Fruit fly (Drosophila melanogaster) whole organism, embryonic: ENCODE results near the gene CG12609.

Experiments used
- Aef1 ChIP-seq: fragments of 200-800 bp; sonication (Bioruptor generic); IDR thresholded peaks from 3 replicates; pipeline ENCODE4 v1.3.6; 2022; ENCODE audit warnings: missing biosample characterization, missing genetic modification characterization
- B-H2 ChIP-seq: fragments of 200-800 bp; sonication (Bioruptor generic); optimal IDR thresholded peaks from 2 replicates; lab custom pipeline; 2018; ENCODE audit warnings: missing biosample characterization, mild to moderate bottlenecking, missing genetic modification characterization
- CG1024 ChIP-seq: fragments of 200-800 bp; sonication (Bioruptor generic); IDR thresholded peaks from 2 replicates; pipeline ENCODE4 v1.3.6; 2022; ENCODE audit warnings: missing biosample characterization, missing genetic modification characterization
- CG10462 ChIP-seq: fragments of 200-800 bp; sonication (Bioruptor generic); optimal IDR thresholded peaks from 2 replicates; lab custom pipeline; 2016; ENCODE audit warnings: missing biosample characterization, missing genetic modification characterization
- CG11504 ChIP-seq: fragments of 200-800 bp; sonication (Bioruptor generic); optimal IDR thresholded peaks from 3 replicates; lab custom pipeline; 2019; ENCODE audit warnings: missing biosample characterization, mild to moderate bottlenecking, missing genetic modification characterization, moderate library complexity
- CG12299 ChIP-seq: fragments of 200-800 bp; sonication (Bioruptor generic); optimal IDR thresholded peaks from 2 replicates; lab custom pipeline; 2018; ENCODE audit warnings: missing biosample characterization, mild to moderate bottlenecking, missing genetic modification characterization
- CG13296 ChIP-seq: fragments of 200-800 bp; sonication (Bioruptor generic); optimal IDR thresholded peaks from 3 replicates; lab custom pipeline; 2018; ENCODE audit warnings: missing biosample characterization, mild to moderate bottlenecking, missing genetic modification characterization
- CG13624 ChIP-seq: fragments of 200-800 bp; sonication (Bioruptor generic); optimal IDR thresholded peaks from 2 replicates; lab custom pipeline; 2016; ENCODE audit warnings: missing biosample characterization, missing genetic modification characterization
- CG15514 ChIP-seq: fragments of 200-800 bp; sonication (Bioruptor generic); optimal IDR thresholded peaks from 3 replicates; lab custom pipeline; 2017; ENCODE audit warnings: missing biosample characterization, missing genetic modification characterization, mild to moderate bottlenecking, moderate library complexity, missing genetic modification reagents
- CG1602 ChIP-seq: fragments of 200-800 bp; sonication (Bioruptor generic); optimal IDR thresholded peaks from 3 replicates; lab custom pipeline; 2016; ENCODE audit warnings: missing biosample characterization, missing genetic modification characterization
- CG2120 ChIP-seq: fragments of 200-800 bp; sonication (Bioruptor generic); optimal IDR thresholded peaks from 3 replicates; lab custom pipeline; 2016; ENCODE audit warnings: missing biosample characterization, missing genetic modification characterization
- CG3163 ChIP-seq: fragments of 200-800 bp; sonication (Bioruptor generic); optimal IDR thresholded peaks from 3 replicates; lab custom pipeline; 2016; ENCODE audit warnings: missing biosample characterization, missing genetic modification characterization
- CG32772 ChIP-seq: fragments of 200-800 bp; sonication (Bioruptor generic); IDR thresholded peaks from 2 replicates; pipeline ENCODE4 v1.3.6; 2022; ENCODE audit warnings: missing biosample characterization, missing genetic modification characterization
- CG4282 ChIP-seq: fragments of 200-800 bp; sonication (Bioruptor generic); optimal IDR thresholded peaks from 2 replicates; lab custom pipeline; 2016; ENCODE audit warnings: missing biosample characterization, missing genetic modification characterization
- CG4820 ChIP-seq: fragments of 200-800 bp; sonication (Bioruptor generic); optimal IDR thresholded peaks from 3 replicates; lab custom pipeline; 2016; ENCODE audit warnings: missing biosample characterization, missing genetic modification characterization
- CG6689 ChIP-seq: fragments of 200-800 bp; sonication (Bioruptor generic); IDR thresholded peaks from 2 replicates; pipeline ENCODE4 v1.3.6; 2022; ENCODE audit warnings: missing biosample characterization, missing genetic modification characterization
- CG6765 ChIP-seq: fragments of 200-800 bp; sonication (Bioruptor generic); optimal IDR thresholded peaks from 3 replicates; lab custom pipeline; 2017; ENCODE audit warnings: missing biosample characterization, mild to moderate bottlenecking, missing genetic modification characterization
- CG7963 ChIP-seq: fragments of 200-800 bp; sonication (Bioruptor generic); IDR thresholded peaks from 3 replicates; pipeline ENCODE4 v1.3.6; 2022; ENCODE audit warnings: missing biosample characterization, missing genetic modification characterization; ENCODE audit not compliant: partially characterized antibody
- CG8388 ChIP-seq: fragments of 200-800 bp; sonication (Bioruptor generic); optimal IDR thresholded peaks from 2 replicates; lab custom pipeline; 2019; ENCODE audit warnings: missing biosample characterization, mild to moderate bottlenecking, missing genetic modification characterization, moderate library complexity
- CG9876 ChIP-seq: fragments of 200-800 bp; sonication (Bioruptor generic); optimal IDR thresholded peaks from 2 replicates; lab custom pipeline; 2016; ENCODE audit warnings: missing biosample characterization, missing genetic modification characterization
- HHEX ChIP-seq: fragments of 200-800 bp; sonication (Bioruptor generic); optimal IDR thresholded peaks from 3 replicates; lab custom pipeline; 2017; ENCODE audit warnings: missing biosample characterization, mild to moderate bottlenecking, missing genetic modification characterization, missing genetic modification reagents
- HLH4C ChIP-seq: fragments of 200-800 bp; sonication (Bioruptor generic); IDR thresholded peaks from 3 replicates; pipeline ENCODE4 v1.3.6; 2022; ENCODE audit warnings: missing biosample characterization, missing genetic modification characterization; ENCODE audit not compliant: partially characterized antibody
- Hr78 ChIP-seq, 2 experiments: fragments of 200-800 bp in 1 of 2; fragments of >200 bp in 1 of 2; sonication (Bioruptor generic) in 1 of 2; optimal IDR thresholded peaks; 2 replicates each; lab custom pipeline; 2017 to 2019; ENCODE audit warnings: missing biosample characterization in 2 of 2, missing genetic modification characterization in 2 of 2, mild to moderate bottlenecking in 1 of 2, moderate library complexity in 1 of 2
- MTF-1 ChIP-seq: fragments of 200-800 bp; sonication (Bioruptor generic); optimal IDR thresholded peaks from 2 replicates; lab custom pipeline; 2018; ENCODE audit warnings: missing biosample characterization, mild to moderate bottlenecking, missing genetic modification characterization, borderline replicate concordance
- NFAT ChIP-seq: fragments of 200-800 bp; sonication (Bioruptor generic); IDR thresholded peaks from 2 replicates; pipeline ENCODE4 v1.3.6; 2022; ENCODE audit warnings: missing biosample characterization, missing genetic modification characterization
- Optix ChIP-seq: fragments of 200-800 bp; sonication (Bioruptor generic); IDR thresholded peaks from 3 replicates; pipeline ENCODE4 v1.3.6; 2022; ENCODE audit warnings: missing biosample characterization, missing genetic modification characterization
- Poxn ChIP-seq: fragments of 200-800 bp; sonication (Bioruptor generic); IDR thresholded peaks from 2 replicates; pipeline ENCODE4 v1.3.6; 2022; ENCODE audit warnings: missing biosample characterization, missing genetic modification characterization
- Sox100B ChIP-seq: fragments of 200-800 bp; sonication (Bioruptor generic); optimal IDR thresholded peaks from 3 replicates; lab custom pipeline; 2018; ENCODE audit warnings: missing biosample characterization, mild to moderate bottlenecking, missing genetic modification characterization
- Sry-β ChIP-seq: fragments of 200-800 bp; sonication (Bioruptor generic); optimal IDR thresholded peaks from 2 replicates; lab custom pipeline; 2018; ENCODE audit warnings: missing biosample characterization, mild to moderate bottlenecking, missing genetic modification characterization, moderate library complexity
- Usf ChIP-seq: fragments of 200-800 bp; sonication (Bioruptor generic); optimal IDR thresholded peaks from 2 replicates; lab custom pipeline; 2017; ENCODE audit warnings: missing genotype, missing biosample characterization, missing genetic modification characterization
- Xrp1 ChIP-seq: fragments of 200-800 bp; sonication (Bioruptor generic); IDR thresholded peaks from 2 replicates; pipeline ENCODE4 v1.3.6; 2022; ENCODE audit warnings: missing biosample characterization, missing genetic modification characterization
- ara ChIP-seq: fragments of 200-800 bp; sonication (Bioruptor generic); IDR thresholded peaks from 2 replicates; pipeline ENCODE4 v1.3.6; 2022; ENCODE audit warnings: missing biosample characterization, missing genetic modification characterization
- ase ChIP-seq: fragments of 200-800 bp; sonication (Bioruptor generic); IDR thresholded peaks from 3 replicates; pipeline ENCODE4 v1.3.6; 2022; ENCODE audit warnings: missing biosample characterization, missing genetic modification characterization
- bab2 ChIP-seq: fragments of 200-800 bp; sonication (Bioruptor generic); optimal IDR thresholded peaks from 2 replicates; lab custom pipeline; 2016; ENCODE audit warnings: missing biosample characterization, missing genetic modification characterization
- cad ChIP-seq: fragments of >200 bp; optimal IDR thresholded peaks from 2 replicates; lab custom pipeline; 2017; ENCODE audit warnings: missing biosample characterization, missing genetic modification characterization
- corto ChIP-seq: fragments of 200-800 bp; sonication (Bioruptor generic); optimal IDR thresholded peaks from 2 replicates; lab custom pipeline; 2016; ENCODE audit warnings: missing biosample characterization, mild to moderate bottlenecking, missing genetic modification characterization, moderate library complexity
- ewg ChIP-seq: fragments of 200-800 bp; sonication (Bioruptor generic); optimal IDR thresholded peaks from 3 replicates; lab custom pipeline; 2017; ENCODE audit warnings: mild to moderate bottlenecking, missing biosample characterization, missing genetic modification reagents, missing genetic modification characterization
- fd102C ChIP-seq: fragments of 200-800 bp; sonication (Bioruptor generic); optimal IDR thresholded peaks from 2 replicates; lab custom pipeline; 2018; ENCODE audit warnings: missing biosample characterization, mild to moderate bottlenecking, missing genetic modification characterization, moderate library complexity
- fd96Cb ChIP-seq: fragments of 200-800 bp; sonication (Bioruptor generic); optimal IDR thresholded peaks from 2 replicates; lab custom pipeline; 2018; ENCODE audit warnings: missing biosample characterization, mild to moderate bottlenecking, missing genetic modification characterization, moderate library complexity
- lov ChIP-seq, 2 experiments: fragments of 200-800 bp in 1 of 2; fragments of >200 bp in 1 of 2; sonication (Bioruptor generic) in 1 of 2; IDR thresholded peaks in 1 of 2; optimal IDR thresholded peaks in 1 of 2; 2 replicates in 1 of 2; 3 replicates in 1 of 2; pipeline versions ENCODE4 v1.3.6 to Lab custom; 2017 to 2022; ENCODE audit warnings: missing biosample characterization in 1 of 2, missing genetic modification characterization in 1 of 2
- nerfin-2 ChIP-seq: fragments of 200-800 bp; sonication (Bioruptor generic); IDR thresholded peaks from 2 replicates; pipeline ENCODE4 v1.3.6; 2022; ENCODE audit warnings: missing biosample characterization, missing genetic modification characterization; ENCODE audit not compliant: partially characterized antibody
- pros ChIP-seq: fragments of 200-800 bp; sonication (Bioruptor generic); optimal IDR thresholded peaks from 3 replicates; lab custom pipeline; 2019; ENCODE audit warnings: missing biosample characterization, mild to moderate bottlenecking, missing genetic modification characterization, moderate library complexity
- rib ChIP-seq: fragments of 200-800 bp; sonication (Bioruptor generic); IDR thresholded peaks from 2 replicates; pipeline ENCODE4 v1.3.6; 2022; ENCODE audit warnings: missing biosample characterization, missing genetic modification characterization
- sna ChIP-seq: fragments of 200-800 bp; sonication (Bioruptor generic); IDR thresholded peaks from 2 replicates; pipeline ENCODE4 v1.3.6; 2022; ENCODE audit warnings: missing biosample characterization, missing genetic modification characterization; ENCODE audit not compliant: partially characterized antibody
- tgo ChIP-seq: fragments of 200-800 bp; sonication (Bioruptor generic); IDR thresholded peaks from 3 replicates; pipeline ENCODE4 v1.3.6; 2022; ENCODE audit warnings: missing biosample characterization, missing genetic modification characterization
- wdn ChIP-seq: fragments of 200-800 bp; sonication (Bioruptor generic); IDR thresholded peaks from 2 replicates; pipeline ENCODE4 v1.3.6; 2022; ENCODE audit warnings: missing biosample characterization, missing genetic modification characterization
- yki ChIP-seq: fragments of >200 bp; optimal IDR thresholded peaks from 3 replicates; lab custom pipeline; 2018
- zf30C ChIP-seq: fragments of 200-800 bp; sonication (Bioruptor generic); optimal IDR thresholded peaks from 3 replicates; lab custom pipeline; 2018; ENCODE audit warnings: missing biosample characterization, mild to moderate bottlenecking, missing genetic modification characterization

Gene CG12609

DNA sequence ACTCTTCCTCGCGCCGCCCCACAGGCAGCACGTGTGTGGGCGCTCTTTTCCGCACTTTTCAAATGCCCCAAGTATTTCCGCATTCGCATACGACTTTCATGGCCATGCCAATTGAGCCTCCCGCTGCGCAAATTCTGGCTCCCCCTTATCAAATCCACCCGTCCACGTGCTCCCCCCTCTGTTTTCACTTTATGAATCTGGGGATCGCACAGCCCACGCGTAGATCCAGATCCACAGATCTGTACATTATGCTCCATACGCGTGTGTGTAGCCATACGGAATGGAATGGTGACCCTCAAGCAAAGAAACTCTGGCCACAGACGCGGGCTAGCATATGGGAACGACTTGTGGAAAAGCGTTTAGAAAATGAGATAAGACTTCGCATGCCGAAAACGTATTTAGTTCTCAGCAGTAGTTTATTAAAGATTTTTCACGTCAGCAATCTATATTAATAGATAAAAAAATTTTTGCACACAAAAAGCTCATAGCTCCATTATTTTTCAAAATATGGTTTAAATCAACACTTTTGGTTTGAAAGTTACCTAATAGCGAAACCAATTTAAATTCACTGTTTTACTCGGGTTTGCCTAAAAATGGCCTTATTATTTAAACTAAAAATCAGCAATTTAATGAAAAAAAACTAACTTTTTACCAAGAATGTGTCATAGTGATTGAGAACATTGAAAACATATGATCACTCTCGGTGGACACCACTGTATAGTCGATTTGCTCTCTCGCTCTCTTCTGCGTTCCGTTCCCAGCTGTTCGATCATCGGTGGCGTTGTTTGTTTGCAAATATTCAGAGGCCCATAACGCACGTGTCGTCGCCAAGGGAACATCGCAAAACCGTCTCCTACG, 41.5 kb upstream of the CG12609 start (continued):
- TF ChIP-seq cad = no peak
- peak; percentile 15 for TF ChIP-seq CG15514 (GFP tag; lab: Kevin White, UChicago)
- TF ChIP-seq CG1024 (GFP tag; lab: Robert Waterston, UW) = no peak
- no peak for TF ChIP-seq wdn (GFP tag; lab: Robert Waterston, UW)
- TF ChIP-seq Xrp1 (GFP tag; lab: Robert Waterston, UW) = no peak
- TF ChIP-seq Poxn (GFP tag; lab: Robert Waterston, UW) = no peak
- no peak for TF ChIP-seq HLH4C
- no peak for TF ChIP-seq sna (GFP tag; lab: Robert Waterston, UW)
- TF ChIP-seq pros (GFP tag; lab: Kevin White, UChicago) = no peak
- TF ChIP-seq CG11504 (tag; lab: Kevin White, UChicago) = peak; percentile 76
- no peak for TF ChIP-seq zf30C (GFP tag; lab: Kevin White, UChicago)
- no peak for TF ChIP-seq lov (optimal IDR thresholded peaks at IDR 0.05; lab: Kevin White, UChicago)
- TF ChIP-seq lov (GFP tag; IDR thresholded peaks at IDR 0.05; lab: Robert Waterston, UW) = no peak
- TF ChIP-seq bab2 = peak; percentile 59
- TF ChIP-seq ara (GFP tag; lab: Robert Waterston, UW) = 0 out of 2 replicates have a peak, but pooled peaks have one; percentile 5
- peak; percentile 56 for TF ChIP-seq HHEX (GFP tag; lab: Kevin White, UChicago)
- no peak for TF ChIP-seq B-H2 (GFP tag; lab: Kevin White, UChicago)
- peak; percentile 68 for TF ChIP-seq CG6765 (GFP tag; lab: Kevin White, UChicago)
- TF ChIP-seq tgo (GFP tag; lab: Robert Waterston, UW) = peak; percentile 49; the same call in 1 of the 3 replicates
- no peak for TF ChIP-seq MTF-1 (GFP tag; lab: Kevin White, UChicago)
- TF ChIP-seq CG13296 (GFP tag; lab: Kevin White, UChicago) = peak; percentile 64
- no peak for TF ChIP-seq CG12299 (tag; lab: Kevin White, UChicago)
- peak; percentile 52 for TF ChIP-seq NFAT (GFP tag; lab: Robert Waterston, UW)
- no peak for TF ChIP-seq CG7963 (GFP tag; lab: Robert Waterston, UW)
- peak; percentile 84 for TF ChIP-seq CG2120
- TF ChIP-seq nerfin-2 = no peak
- peak; percentile 10 for TF ChIP-seq CG4820 (GFP tag; lab: Kevin White, UChicago)
- no peak for TF ChIP-seq ase (GFP tag; lab: Robert Waterston, UW)
- peak in 1 of 2 experiments; percentile 79 for TF ChIP-seq Hr78 (GFP tag; optimal IDR thresholded peaks at IDR 0.05; lab: Kevin White, UChicago)
- 0 out of 2 replicates have a peak, but pooled peaks have one; percentile 17 for TF ChIP-seq CG32772
- no peak for TF ChIP-seq CG4282 (GFP tag; lab: Kevin White, UChicago)
- TF ChIP-seq Aef1 (GFP tag; lab: Robert Waterston, UW) = peak; percentile 21; the same call in 1 of the 3 replicates
- peak; percentile 36 for TF ChIP-seq CG1602 (GFP tag; lab: Kevin White, UChicago)
- peak; percentile 51 for TF ChIP-seq CG8388 (GFP tag; lab: Kevin White, UChicago)
- TF ChIP-seq Sox100B = peak; percentile 74
- TF ChIP-seq fd96Cb (tag; lab: Kevin White, UChicago) = peak; percentile 36
- TF ChIP-seq rib (GFP tag; lab: Robert Waterston, UW) = peak; percentile 78
- TF ChIP-seq corto (GFP tag; lab: Kevin White, UChicago) = no peak
- no peak for TF ChIP-seq yki (lab: Kevin White, UChicago)
- no peak for TF ChIP-seq CG10462 (GFP tag; lab: Kevin White, UChicago)
- peak; percentile 35 for TF ChIP-seq ewg (GFP tag; lab: Kevin White, UChicago)
- peak; percentile 78 for TF ChIP-seq CG13624 (GFP tag; lab: Kevin White, UChicago)
- no peak for TF ChIP-seq Optix
- TF ChIP-seq Sry-β = no peak
- TF ChIP-seq fd102C (GFP tag; lab: Kevin White, UChicago) = no peak
- no peak for TF ChIP-seq CG9876 (GFP tag; lab: Kevin White, UChicago)
- no peak for TF ChIP-seq CG3163 (GFP tag; lab: Kevin White, UChicago)
- TF ChIP-seq CG6689 (GFP tag; lab: Robert Waterston, UW) = peak; percentile 48
- peak; percentile 37 for TF ChIP-seq Usf (GFP tag; lab: Kevin White, UChicago)
